Worm (Caenorhabditis elegans) whole organism, young adult: ENCODE measurements around the gene ZK721.3.
A peak's percentile ranks its signal among the peaks of the same experiment; 100 is the strongest.

ENCODE experiments used
- aptf-3 ChIP-seq: fragments of 200-800 bp; sonication (Bioruptor generic); IDR thresholded peaks from 2 replicates; pipeline ENCODE4 v1.3.6; 2022; ENCODE audit warnings: missing genetic modification characterization, missing compliant biosample characterization
- dpff-1 ChIP-seq: sonication (generic microtip); optimal IDR thresholded peaks from 2 replicates; lab custom pipeline; 2017; ENCODE audit warnings: mild to moderate bottlenecking, missing genetic modification characterization, missing compliant biosample characterization
- lag-1 ChIP-seq: fragments of 200-800 bp; sonication (Bioruptor generic); IDR thresholded peaks from 2 replicates; pipeline ENCODE4 v1.3.6; 2022; ENCODE audit warnings: missing genetic modification reagents, missing genetic modification characterization, missing compliant biosample characterization
- lin-26 ChIP-seq: fragments of 200-800 bp; sonication (Bioruptor generic); IDR thresholded peaks from 2 replicates; pipeline ENCODE4 v1.3.6; 2022; ENCODE audit warnings: missing genetic modification reagents, missing genetic modification characterization, missing compliant biosample characterization
- lin-54 ChIP-seq: fragments of 200-800 bp; sonication (Bioruptor generic); optimal IDR thresholded peaks from 2 replicates; lab custom pipeline; 2018; ENCODE audit warnings: mild to moderate bottlenecking, missing genetic modification characterization, missing compliant biosample characterization
- nfya-1 ChIP-seq: sonication (generic microtip); optimal IDR thresholded peaks from 2 replicates; lab custom pipeline; 2017; ENCODE audit warnings: antibody characterized with exemption, missing compliant biosample characterization, missing genetic modification characterization, borderline replicate concordance; ENCODE audit not compliant: insufficient read depth
- snpc-4 ChIP-seq, 5 experiments: fragments of 150-350 bp in 1 of 5; sonication (generic microtip) in 4 of 5; optimal IDR thresholded peaks; 2 replicates each; lab custom pipeline; 2014 to 2018; ENCODE audit warnings: missing genetic modification characterization in 5 of 5, missing biosample characterization in 3 of 5, antibody characterized with exemption in 2 of 5, mild to moderate bottlenecking in 2 of 5, missing compliant biosample characterization in 2 of 5, missing genotype in 2 of 5, moderate library complexity in 2 of 5, missing genetic modification reagents in 1 of 5
- ztf-22 ChIP-seq: fragments of 200-800 bp; sonication (Bioruptor generic); optimal IDR thresholded peaks from 2 replicates; lab custom pipeline; 2018; ENCODE audit warnings: mild to moderate bottlenecking, missing genetic modification characterization, moderate library complexity, missing compliant biosample characterization
- ztf-26 ChIP-seq: sonication (generic microtip); optimal IDR thresholded peaks from 2 replicates; lab custom pipeline; 2017; ENCODE audit warnings: missing genetic modification characterization, missing compliant biosample characterization
- ztf-28 ChIP-seq: fragments of 200-800 bp; sonication (Bioruptor generic); IDR thresholded peaks from 2 replicates; pipeline ENCODE4 v1.3.6; 2022; ENCODE audit warnings: missing genetic modification reagents, missing genetic modification characterization, missing compliant biosample characterization
- ztf-6 ChIP-seq: fragments of 200-800 bp; sonication (Bioruptor generic); IDR thresholded peaks from 2 replicates; pipeline ENCODE4 v1.3.6; 2022; ENCODE audit warnings: missing genetic modification reagents, missing genetic modification characterization, missing compliant biosample characterization

ce11 chrX:8810908-8811307, 26.6 kb downstream of the ZK721.3 start, which contains the start of gene R04E5.9:
- TF ChIP-seq aptf-3 (GFP tag; lab: Robert Waterston, UW) (no peak), lin-26 (GFP tag; lab: Robert Waterston, UW) (no peak), snpc-4 (GFP tag; optimal IDR thresholded peaks at IDR 0.05; lab: Kevin White, UChicago) (peak; percentile 35), snpc-4 (tag; optimal IDR thresholded peaks at IDR 0.05; lab: Kevin White, UChicago) (peak; percentile 17 to 72 (median 60)), nfya-1 (tag; lab: Kevin White, UChicago) (no peak), lin-54 (GFP tag; lab: Kevin White, UChicago) (peak; percentile 50), lag-1 (GFP tag; lab: Robert Waterston, UW) (no peak), ztf-6 (GFP tag; lab: Robert Waterston, UW) (no peak), ztf-22 (GFP tag; lab: Kevin White, UChicago) (peak; percentile 82), ztf-28 (no peak), ztf-26 (tag; lab: Kevin White, UChicago) (peak; percentile 69), dpff-1 (tag; lab: Kevin White, UChicago) (no peak)
